Worm (Caenorhabditis elegans): ENCODE measurements around the gene Y40C5A.4.

Gene Y40C5A.4

DNA sequence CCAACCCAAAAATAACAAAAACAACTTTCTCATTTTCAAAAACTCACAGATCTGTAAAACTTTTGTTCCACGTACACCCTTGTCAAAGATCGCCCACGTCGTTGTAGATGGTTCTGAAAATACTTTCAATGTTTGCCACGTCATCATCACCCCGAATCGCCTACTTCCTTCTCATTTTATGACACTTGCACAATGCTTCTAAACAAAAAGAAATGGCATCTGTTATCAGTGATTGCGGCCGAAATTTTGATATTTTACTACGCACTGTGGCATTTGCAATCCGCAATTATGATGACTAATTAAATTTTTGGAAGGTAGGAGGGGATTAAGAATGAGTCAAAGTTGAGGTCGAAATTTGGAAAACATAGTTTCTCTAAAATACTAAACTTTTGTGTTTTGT lies 39.2 kb downstream of the Y40C5A.4 start:
- no peak for TF ChIP-seq him-1 (tag; optimal IDR thresholded peaks at IDR 0.05)
- no peak for TF ChIP-seq dao-5 (tag; optimal IDR thresholded peaks at IDR 0.05)

DNA sequence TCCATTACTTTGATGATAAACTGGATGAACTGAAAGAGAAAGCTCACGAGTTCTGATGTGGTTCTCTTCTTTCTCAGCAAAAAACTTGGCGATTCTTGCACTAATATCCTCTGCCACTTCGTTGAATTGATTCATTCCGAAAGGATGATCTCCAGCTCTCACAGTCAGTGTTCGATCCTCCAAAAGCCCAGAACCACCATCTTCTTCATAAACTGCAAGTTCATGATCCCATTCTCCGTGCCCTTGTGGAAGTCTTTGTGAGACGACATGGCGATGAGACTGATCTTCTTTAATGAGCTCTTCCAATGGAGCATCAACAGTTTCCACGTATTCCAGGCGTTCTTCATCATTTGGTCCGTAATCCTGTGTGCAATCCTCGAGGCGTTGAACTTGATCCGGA lies 40.0 kb downstream of the Y40C5A.4 start:
- TF ChIP-seq W03F9.2 (tag; optimal IDR thresholded peaks at IDR 0.05), result no peak
- TF ChIP-seq him-1 (tag; optimal IDR thresholded peaks at IDR 0.05), result no peak
- TF ChIP-seq dao-5 (tag; optimal IDR thresholded peaks at IDR 0.05), result no peak

DNA sequence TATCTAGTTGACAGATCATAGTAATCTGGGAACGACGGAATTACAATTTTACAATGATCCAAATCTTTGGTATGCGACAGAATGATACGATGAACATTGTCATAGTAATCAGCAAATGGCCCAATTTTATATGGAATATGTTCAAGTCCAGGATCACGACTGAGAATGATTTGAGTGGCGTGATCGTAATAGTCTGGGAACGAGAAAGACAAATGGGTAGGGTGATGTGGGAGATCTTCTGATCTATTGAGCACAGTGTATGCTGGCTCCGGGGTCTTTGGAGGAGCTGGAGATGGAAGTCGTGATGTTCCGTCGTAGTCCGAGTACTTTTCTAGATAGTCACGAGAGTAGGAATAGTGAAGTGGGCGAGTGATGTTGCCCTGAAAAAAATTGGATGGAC lies 41.0 kb downstream of the Y40C5A.4 start:
- no peak for TF ChIP-seq dao-5 (tag; optimal IDR thresholded peaks at IDR 0.05)

DNA sequence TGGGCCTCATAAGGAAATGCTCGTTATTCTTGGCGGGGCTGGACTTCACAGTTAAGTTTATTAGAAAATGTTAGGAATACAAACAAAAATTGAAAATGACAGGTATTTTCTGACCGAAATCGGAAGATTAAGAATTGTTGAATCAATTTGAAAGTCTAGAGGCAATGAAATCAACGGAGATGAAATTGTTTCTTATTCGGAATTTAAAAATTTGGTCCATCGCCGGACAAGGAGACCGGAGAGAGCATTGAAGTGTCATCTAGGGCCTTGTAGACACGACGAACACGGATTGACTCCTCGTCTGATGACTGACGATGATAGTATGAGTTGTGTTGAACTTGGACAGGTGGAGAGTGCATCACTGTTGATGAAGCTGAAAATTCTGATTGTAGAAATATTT lies 44.2 kb downstream of the Y40C5A.4 start:
- TF ChIP-seq him-1 (tag; optimal IDR thresholded peaks at IDR 0.05), result no peak
- TF ChIP-seq dao-5 (tag; optimal IDR thresholded peaks at IDR 0.05), result no peak
- TF ChIP-seq W03F9.2 (tag; optimal IDR thresholded peaks at IDR 0.05), result no peak

DNA sequence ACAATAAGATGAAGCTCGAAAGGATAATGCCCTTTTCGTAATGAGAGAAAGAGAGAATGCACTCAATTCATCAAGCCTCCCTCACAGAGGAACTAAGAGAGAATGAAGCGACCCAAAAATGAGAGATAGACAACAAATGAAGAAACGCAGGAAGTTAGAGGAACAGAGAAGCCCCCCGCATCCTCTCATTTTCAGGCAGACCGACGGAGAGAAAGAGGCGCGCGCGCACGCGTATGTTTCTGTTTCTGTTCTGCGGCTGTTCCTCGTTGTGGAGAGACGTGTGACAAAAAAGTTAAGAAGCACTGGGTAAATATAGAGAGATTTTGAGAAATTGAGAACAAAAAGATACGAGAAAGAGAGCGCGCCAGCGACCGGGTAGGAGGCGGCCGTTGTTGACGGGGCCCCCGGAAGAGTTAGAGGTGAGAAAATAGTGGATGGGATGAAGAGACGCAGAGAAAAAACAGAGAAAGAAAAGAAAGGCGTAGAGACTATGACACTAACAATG lies 44.9 kb downstream of the Y40C5A.4 start:
- TF ChIP-seq W03F9.2 (tag; optimal IDR thresholded peaks at IDR 0.05), result peak; percentile 48
- TF ChIP-seq dao-5 (tag; optimal IDR thresholded peaks at IDR 0.05), result peak; percentile 35
- TF ChIP-seq him-1 (tag; optimal IDR thresholded peaks at IDR 0.05), result peak; percentile 68

DNA sequence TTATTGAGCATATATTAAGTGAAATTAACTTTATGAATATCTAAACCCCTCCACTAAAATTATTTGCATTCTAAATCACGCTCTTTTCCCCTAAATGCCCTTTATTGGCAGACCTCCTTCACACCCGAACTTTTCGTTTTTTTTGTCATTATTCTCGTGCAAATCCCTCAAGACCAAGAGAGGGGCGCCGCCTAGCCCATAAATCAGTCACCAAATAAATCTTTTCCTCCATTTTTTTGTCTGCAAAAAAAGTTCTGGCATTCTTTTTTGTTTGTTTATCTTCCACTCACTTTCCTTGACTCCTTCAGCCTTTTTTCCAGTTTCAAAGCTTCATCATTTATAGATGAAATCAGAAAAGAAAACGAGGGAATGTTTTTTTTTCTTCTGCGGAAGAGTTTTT lies 46.0 kb downstream of the Y40C5A.4 start:
- TF ChIP-seq dao-5 (tag; optimal IDR thresholded peaks at IDR 0.05) (no peak), him-1 (tag; optimal IDR thresholded peaks at IDR 0.05) (no peak), W03F9.2 (tag; optimal IDR thresholded peaks at IDR 0.05) (no peak)

DNA sequence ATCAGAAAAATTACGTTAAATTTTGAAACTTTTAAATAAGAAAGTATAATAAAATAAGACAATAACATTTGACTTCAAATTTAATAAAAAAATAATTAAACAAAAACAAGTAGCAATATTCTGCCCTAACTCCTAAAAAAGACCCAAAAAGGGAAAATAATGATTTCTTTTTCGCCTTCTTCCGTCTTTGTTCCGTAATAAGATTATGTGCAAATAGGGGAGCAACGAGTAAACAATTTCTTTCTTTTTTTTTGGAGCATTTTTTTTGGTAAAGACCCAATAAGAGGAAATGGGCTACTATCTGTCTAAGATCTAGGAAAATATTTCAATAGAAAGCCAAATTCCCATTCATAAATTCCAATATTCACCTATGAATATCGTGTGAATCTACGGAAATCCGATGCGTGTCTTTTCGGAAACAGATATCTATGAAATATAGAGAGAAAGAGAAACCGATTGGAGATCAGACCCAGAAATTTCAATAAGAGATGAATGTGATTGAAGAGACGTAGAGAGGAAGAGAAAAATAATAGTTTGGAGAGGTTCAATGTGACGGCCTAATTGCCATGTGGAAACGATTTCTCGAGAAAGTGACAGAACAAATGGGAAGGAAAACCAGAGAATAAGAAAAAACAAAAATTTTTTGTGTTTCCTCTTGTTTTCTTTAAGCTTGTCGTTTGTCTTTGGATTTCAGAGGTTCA lies 46.9 kb downstream of the Y40C5A.4 start:
- TF ChIP-seq him-1 (tag; optimal IDR thresholded peaks at IDR 0.05), result no peak
- TF ChIP-seq dao-5 (tag; optimal IDR thresholded peaks at IDR 0.05), result no peak
- TF ChIP-seq W03F9.2 (tag; optimal IDR thresholded peaks at IDR 0.05), result no peak

DNA sequence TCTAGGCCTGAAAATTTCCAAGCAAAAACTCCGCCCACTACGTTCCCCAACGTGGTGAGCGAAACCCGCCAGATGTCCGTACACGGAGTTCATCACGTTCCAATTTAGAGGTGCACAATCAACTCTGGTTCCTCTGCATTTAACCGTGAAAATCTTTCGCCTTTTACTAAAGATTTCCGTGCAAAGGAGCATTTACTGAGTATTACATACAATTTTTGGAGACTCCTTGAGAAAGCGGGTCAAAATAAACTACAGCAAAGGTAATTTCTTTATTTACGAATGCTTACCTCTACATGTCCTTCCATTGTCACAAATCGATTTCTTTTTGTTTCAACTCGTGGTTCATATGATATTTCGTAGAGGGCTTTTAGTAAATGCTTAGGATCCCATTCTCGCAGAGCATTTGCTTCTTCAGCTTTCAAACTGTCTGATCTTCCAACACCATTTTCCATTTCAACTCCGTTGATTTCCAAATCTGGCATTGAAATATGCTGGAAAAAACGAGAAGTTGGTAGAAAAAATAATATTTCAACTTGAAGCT lies 48.2 kb downstream of the Y40C5A.4 start, which contains the start of gene F42C5.9:
Gene F42C5.9 (minus strand): TSS at position 491 of the 541 bp plus-strand sequence.
- TF ChIP-seq him-1 (tag; optimal IDR thresholded peaks at IDR 0.05), result no peak
- TF ChIP-seq dao-5 (tag; optimal IDR thresholded peaks at IDR 0.05), result no peak
- peak; percentile 61 for TF ChIP-seq W03F9.2 (tag; optimal IDR thresholded peaks at IDR 0.05)

DNA sequence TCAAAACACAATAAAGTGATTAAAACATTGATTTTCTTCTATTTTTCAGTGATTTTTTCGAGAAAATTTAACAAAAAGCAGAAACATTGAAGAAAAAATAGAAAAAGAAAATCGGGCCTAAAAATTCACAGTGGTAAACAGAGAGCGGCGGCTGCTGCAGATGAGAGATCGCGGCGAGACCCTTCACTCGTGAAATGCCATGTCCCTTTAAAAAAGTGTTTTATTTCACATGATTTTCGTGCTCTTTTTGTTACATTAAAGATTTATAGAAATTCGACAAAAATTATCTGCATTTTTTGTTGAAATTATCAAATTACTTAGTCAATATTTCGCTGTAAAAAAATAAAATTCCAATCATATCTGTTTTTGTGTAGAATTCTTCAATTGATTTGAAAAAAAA lies 50.9 kb downstream of the Y40C5A.4 start:
- TF ChIP-seq W03F9.2 (tag; optimal IDR thresholded peaks at IDR 0.05) (peak; percentile 57), him-1 (tag; optimal IDR thresholded peaks at IDR 0.05) (no peak)

DNA sequence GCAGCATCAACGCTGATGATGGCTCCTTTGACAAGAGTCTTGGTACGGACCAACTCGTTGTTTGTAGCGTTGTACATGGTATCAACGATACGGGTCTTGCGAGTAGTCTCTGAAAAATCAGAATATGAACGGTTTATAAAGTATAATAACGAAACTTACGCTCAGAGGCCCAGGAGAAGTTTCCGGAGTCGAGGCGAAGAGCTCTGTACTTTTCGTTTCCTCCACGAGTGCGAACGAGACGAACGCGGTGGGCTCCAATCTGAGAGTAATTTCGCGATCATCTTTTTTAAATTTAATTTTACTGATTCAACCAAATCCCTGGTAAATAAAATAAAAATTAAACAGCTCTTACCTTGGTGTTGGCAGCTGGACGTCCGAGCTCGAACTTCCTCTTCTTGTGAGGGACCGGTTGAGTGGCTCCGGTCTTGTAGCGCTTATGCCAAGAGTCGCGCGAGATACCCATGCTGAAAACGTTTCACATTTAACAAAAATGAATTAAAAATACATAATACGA lies 51.5 kb downstream of the Y40C5A.4 start, which contains the start of gene rps-8:
Gene rps-8 (minus strand): TSS at position 464 of the 514 bp plus-strand sequence.
- no peak for TF ChIP-seq W03F9.2 (tag; optimal IDR thresholded peaks at IDR 0.05)
- no peak for TF ChIP-seq dao-5 (tag; optimal IDR thresholded peaks at IDR 0.05)
- no peak for TF ChIP-seq him-1 (tag; optimal IDR thresholded peaks at IDR 0.05)

DNA sequence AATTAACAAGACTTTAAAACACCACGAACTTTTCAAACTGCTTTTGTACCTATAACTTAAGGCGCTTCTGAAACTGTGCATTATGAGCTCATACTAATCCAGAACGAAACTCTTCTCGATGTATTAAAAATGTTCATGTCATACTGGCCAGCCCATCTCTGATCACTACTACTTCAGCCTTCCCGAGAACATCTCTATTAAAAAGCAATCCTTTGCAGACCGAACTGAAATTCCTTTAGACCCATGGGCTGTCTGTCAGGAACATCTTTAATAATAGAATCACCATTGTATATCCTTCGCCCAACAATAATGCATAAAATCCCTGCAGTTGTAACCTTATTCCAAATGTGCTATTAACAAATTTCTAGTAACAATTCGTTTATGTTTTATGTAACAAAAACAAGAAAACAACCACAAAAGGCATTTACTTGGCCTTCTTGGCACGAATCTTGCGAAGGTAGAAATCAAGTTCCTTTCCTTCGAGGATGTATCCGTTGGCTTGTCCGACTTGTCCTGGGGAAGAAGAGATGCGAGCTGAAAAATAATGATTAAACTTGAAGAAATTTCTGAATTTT lies 52.2 kb downstream of the Y40C5A.4 start:
- TF ChIP-seq W03F9.2 (tag; optimal IDR thresholded peaks at IDR 0.05) (no peak), dao-5 (tag; optimal IDR thresholded peaks at IDR 0.05) (no peak), him-1 (tag; optimal IDR thresholded peaks at IDR 0.05) (no peak)

DNA sequence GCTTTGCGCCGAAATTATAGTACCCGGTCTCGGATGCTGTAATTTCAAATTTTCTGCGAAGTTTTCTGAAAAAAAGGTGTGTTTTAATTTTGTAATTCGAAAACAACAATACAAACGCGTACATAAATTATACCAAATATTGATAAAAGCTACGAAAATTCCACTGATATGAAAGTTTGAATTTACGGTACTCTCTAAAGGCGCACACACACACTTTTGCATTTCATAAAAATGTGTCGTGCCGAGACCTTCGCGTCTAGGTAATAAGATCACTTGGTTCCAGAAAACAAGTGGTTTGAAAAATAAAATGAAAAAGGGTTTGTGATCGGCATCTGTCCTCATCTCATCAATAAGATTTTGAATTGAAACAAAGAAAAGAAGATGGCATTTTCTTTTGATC lies 54.1 kb downstream of the Y40C5A.4 start:
- TF ChIP-seq him-1 (tag; optimal IDR thresholded peaks at IDR 0.05), result no peak
- TF ChIP-seq dao-5 (tag; optimal IDR thresholded peaks at IDR 0.05), result no peak
- no peak for TF ChIP-seq W03F9.2 (tag; optimal IDR thresholded peaks at IDR 0.05)

DNA sequence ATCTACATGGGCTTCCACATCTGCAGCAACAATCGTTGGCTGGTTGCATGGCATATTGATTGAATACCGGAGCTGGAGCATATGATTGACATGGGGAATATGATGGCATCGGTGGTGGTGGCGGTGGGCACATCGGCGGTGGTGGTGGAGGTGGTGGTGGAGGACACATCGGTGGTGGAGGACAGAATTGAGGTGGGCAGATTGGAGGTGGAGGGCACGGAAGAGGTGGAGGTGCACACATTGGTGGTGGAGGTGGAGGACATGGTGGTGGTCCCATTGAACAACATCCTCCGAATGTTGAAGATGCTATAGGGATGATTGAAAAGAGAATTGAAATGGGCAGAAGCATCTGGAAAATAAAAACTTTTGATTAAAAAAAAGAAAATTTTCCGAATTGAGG lies 54.5 kb downstream of the Y40C5A.4 start, which contains the start of gene grl-4:
Gene grl-4 (minus strand): TSS at position 351 of the 400 bp plus-strand sequence.
- TF ChIP-seq him-1 (tag; optimal IDR thresholded peaks at IDR 0.05) (no peak), W03F9.2 (tag; optimal IDR thresholded peaks at IDR 0.05) (no peak), dao-5 (tag; optimal IDR thresholded peaks at IDR 0.05) (no peak)

DNA sequence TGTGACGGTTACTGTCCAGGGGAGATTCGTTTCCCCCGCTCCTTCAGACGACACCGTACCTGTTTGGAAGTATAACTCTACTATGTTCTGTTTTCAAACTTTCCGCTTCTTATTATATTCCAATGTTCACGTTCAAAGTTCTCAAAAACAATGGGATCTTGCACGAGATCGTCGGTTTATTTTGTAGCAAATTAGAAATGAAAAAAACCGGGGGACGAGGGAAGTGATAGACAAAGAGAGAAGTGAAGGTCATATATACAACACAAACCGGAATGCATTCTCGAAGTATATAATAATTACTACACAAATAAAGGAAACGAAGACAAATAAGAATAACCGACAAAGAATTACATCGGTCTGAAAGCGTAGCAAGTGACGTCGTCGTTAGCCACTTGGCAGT lies 55.2 kb downstream of the Y40C5A.4 start:
- TF ChIP-seq dao-5 (tag; optimal IDR thresholded peaks at IDR 0.05), result no peak
- no peak for TF ChIP-seq him-1 (tag; optimal IDR thresholded peaks at IDR 0.05)
- TF ChIP-seq W03F9.2 (tag; optimal IDR thresholded peaks at IDR 0.05), result no peak

Measured in whole organism, L4/young adult.